Fruit fly (Drosophila melanogaster) whole organism, wandering third instar larva: ENCODE data around the gene CG14893.

Experiments
- Dif ChIP-seq: fragments of 200-275, 200-300 bp; sonication (Bioruptor generic); optimal IDR thresholded peaks from 2 replicates; lab custom pipeline; 2018; ENCODE audit warnings: missing biosample characterization, missing genetic modification characterization; ENCODE audit not compliant: partially characterized antibody
- OdsH ChIP-seq: fragments of 200-800 bp; sonication (Bioruptor generic); optimal IDR thresholded peaks from 2 replicates; lab custom pipeline; 2016; ENCODE audit warnings: missing biosample characterization, mild to moderate bottlenecking, missing genetic modification characterization
- br ChIP-seq: fragments of 200-800 bp; sonication (Bioruptor generic); optimal IDR thresholded peaks from 2 replicates; lab custom pipeline; 2016; ENCODE audit warnings: missing biosample characterization, missing genetic modification characterization
- brk ChIP-seq: fragments of 200-800 bp; sonication (Bioruptor generic); optimal IDR thresholded peaks from 2 replicates; lab custom pipeline; 2016; ENCODE audit warnings: missing biosample characterization, mild to moderate bottlenecking, missing genetic modification characterization
- ey ChIP-seq: fragments of 200-800 bp; sonication (Bioruptor generic); optimal IDR thresholded peaks from 2 replicates; lab custom pipeline; 2016; ENCODE audit warnings: missing biosample characterization, missing genetic modification characterization
- foxo ChIP-seq, 2 experiments: fragments of 200-800 bp; sonication (Bioruptor generic); optimal IDR thresholded peaks; 2 replicates in 1 of 2; 3 replicates in 1 of 2; lab custom pipeline; 2016 to 2017; ENCODE audit warnings: missing biosample characterization in 2 of 2, missing genetic modification characterization in 2 of 2
- jim ChIP-seq: fragments of 175-275, 200-325 bp; sonication (Bioruptor generic); optimal IDR thresholded peaks from 2 replicates; lab custom pipeline; 2016; ENCODE audit warnings: missing biosample characterization, mild to moderate bottlenecking, missing genetic modification characterization
- pan ChIP-seq: fragments of >200 bp; optimal IDR thresholded peaks from 2 replicates; lab custom pipeline; 2017
- usp ChIP-seq: fragments of >200 bp; optimal IDR thresholded peaks from 2 replicates; lab custom pipeline; 2017; ENCODE audit warnings: missing biosample characterization, missing genetic modification characterization
- woc ChIP-seq: sonication (Bioruptor generic); optimal IDR thresholded peaks from 2 replicates; lab custom pipeline; 2016; ENCODE audit warnings: missing biosample characterization, mild to moderate bottlenecking, missing genetic modification characterization

DNA sequence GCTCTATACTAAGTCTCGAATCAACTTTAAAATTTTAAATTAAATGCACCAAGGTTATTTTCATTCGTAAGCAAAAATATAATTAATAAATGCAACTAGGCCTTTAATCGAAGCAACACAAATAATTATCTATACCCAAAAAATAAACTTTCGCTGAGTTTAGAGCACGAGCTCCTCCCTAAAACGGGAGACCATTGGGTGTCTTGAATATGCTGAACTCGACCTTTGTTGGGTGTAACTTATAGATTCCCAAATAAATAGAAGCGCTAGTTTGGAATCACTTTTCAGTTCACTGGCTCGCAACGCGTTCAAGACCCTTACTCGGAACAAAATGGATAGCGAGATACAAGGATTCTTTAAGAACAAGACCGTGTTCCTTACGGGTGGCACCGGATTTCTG is 2.9 kb upstream of the CG14893 start, which contains the start of gene CG17560:
- TF ChIP-seq foxo (GFP tag; optimal IDR thresholded peaks at IDR 0.05; lab: Kevin White, UChicago) (no peak), usp (no peak), OdsH (GFP tag; lab: Kevin White, UChicago) (no peak), woc (GFP tag; lab: Kevin White, UChicago) (no peak), Dif (GFP tag; lab: Kevin White, UChicago) (no peak), brk (GFP tag; lab: Kevin White, UChicago) (no peak), ey (GFP tag; lab: Kevin White, UChicago) (no peak), pan (lab: Kevin White, UChicago) (no peak), jim (GFP tag; lab: Kevin White, UChicago) (no peak), br (GFP tag; lab: Kevin White, UChicago) (no peak)
